Fruit fly (Drosophila melanogaster) whole organism, wandering third instar larva: ENCODE results near the gene CG14695.

Experiments used
- Abd-B ChIP-seq: fragments of >200 bp; optimal IDR thresholded peaks from 2 replicates; lab custom pipeline; 2017; ENCODE audit warnings: missing biosample characterization, missing genetic modification characterization
- CG32264 ChIP-seq: fragments of 200-800 bp; sonication (Bioruptor generic); optimal IDR thresholded peaks from 2 replicates; lab custom pipeline; 2016; ENCODE audit warnings: missing biosample characterization, missing genetic modification characterization
- CG9705 ChIP-seq: fragments of 200-800 bp; sonication (Bioruptor generic); optimal IDR thresholded peaks from 2 replicates; lab custom pipeline; 2018; ENCODE audit warnings: missing biosample characterization, mild to moderate bottlenecking, missing genetic modification characterization
- CrebA ChIP-seq: fragments of 200-800 bp; sonication (Bioruptor generic); optimal IDR thresholded peaks from 2 replicates; lab custom pipeline; 2016; ENCODE audit warnings: missing biosample characterization, mild to moderate bottlenecking, missing genetic modification characterization, borderline replicate concordance
- Dfd ChIP-seq: fragments of >200 bp; optimal IDR thresholded peaks from 2 replicates; lab custom pipeline; 2017; ENCODE audit warnings: missing biosample characterization, missing genetic modification characterization
- Dif ChIP-seq: fragments of 200-275, 200-300 bp; sonication (Bioruptor generic); optimal IDR thresholded peaks from 2 replicates; lab custom pipeline; 2018; ENCODE audit warnings: missing biosample characterization, missing genetic modification characterization; ENCODE audit not compliant: partially characterized antibody
- GATAd ChIP-seq: sonication (Bioruptor generic); optimal IDR thresholded peaks from 2 replicates; lab custom pipeline; 2016; ENCODE audit warnings: missing biosample characterization, missing genetic modification characterization
- HLH106 ChIP-seq: fragments of 200-800 bp; optimal IDR thresholded peaks from 3 replicates; lab custom pipeline; 2019; ENCODE audit warnings: missing biosample characterization, mild to moderate bottlenecking, missing genetic modification characterization, moderate library complexity
- Hnf4 ChIP-seq: fragments of 200-800 bp; sonication (Bioruptor generic); optimal IDR thresholded peaks from 2 replicates; lab custom pipeline; 2016; ENCODE audit warnings: missing biosample characterization, mild to moderate bottlenecking, missing genetic modification characterization
- Hr78 ChIP-seq: fragments of >200 bp; optimal IDR thresholded peaks from 2 replicates; lab custom pipeline; 2017; ENCODE audit warnings: missing biosample characterization, missing genetic modification characterization
- Hr83 ChIP-seq: fragments of 200-300 bp; sonication (Bioruptor generic); optimal IDR thresholded peaks from 2 replicates; lab custom pipeline; 2016; ENCODE audit warnings: missing biosample characterization, mild to moderate bottlenecking, missing genetic modification characterization, moderate library complexity; ENCODE audit not compliant: poor library complexity, severe bottlenecking
- Jra ChIP-seq: sonication (Bioruptor generic); optimal IDR thresholded peaks from 2 replicates; lab custom pipeline; 2016; ENCODE audit warnings: missing biosample characterization, missing genetic modification characterization
- Mio ChIP-seq: sonication (Bioruptor generic); optimal IDR thresholded peaks from 2 replicates; lab custom pipeline; 2016; ENCODE audit warnings: missing biosample characterization, missing genetic modification characterization
- N ChIP-seq: fragments of >200 bp; optimal IDR thresholded peaks from 2 replicates; lab custom pipeline; 2018; ENCODE audit warnings: missing biosample characterization, missing external identifiers, missing genetic modification characterization
- OdsH ChIP-seq: fragments of 200-800 bp; sonication (Bioruptor generic); optimal IDR thresholded peaks from 2 replicates; lab custom pipeline; 2016; ENCODE audit warnings: missing biosample characterization, mild to moderate bottlenecking, missing genetic modification characterization
- Rel ChIP-seq, 2 experiments: fragments of 200-800 bp; sonication (Bioruptor generic) in 1 of 2; optimal IDR thresholded peaks; 2 replicates in 1 of 2; 3 replicates in 1 of 2; lab custom pipeline; 2016 to 2019; ENCODE audit warnings: mild to moderate bottlenecking in 2 of 2, missing biosample characterization in 2 of 2, missing genetic modification characterization in 2 of 2, moderate library complexity in 1 of 2
- Sp1 ChIP-seq: fragments of 200-800 bp; sonication (Bioruptor generic); optimal IDR thresholded peaks from 3 replicates; lab custom pipeline; 2019; ENCODE audit warnings: missing biosample characterization, mild to moderate bottlenecking, missing genetic modification characterization, moderate library complexity
- Vsx2 ChIP-seq: fragments of 200-300, 225-300 bp; sonication (Bioruptor generic); optimal IDR thresholded peaks from 2 replicates; lab custom pipeline; 2018; ENCODE audit warnings: missing biosample characterization, missing genetic modification characterization; ENCODE audit not compliant: partially characterized antibody
- br ChIP-seq: fragments of 200-800 bp; sonication (Bioruptor generic); optimal IDR thresholded peaks from 2 replicates; lab custom pipeline; 2016; ENCODE audit warnings: missing biosample characterization, missing genetic modification characterization
- brk ChIP-seq: fragments of 200-800 bp; sonication (Bioruptor generic); optimal IDR thresholded peaks from 2 replicates; lab custom pipeline; 2016; ENCODE audit warnings: missing biosample characterization, mild to moderate bottlenecking, missing genetic modification characterization
- dl ChIP-seq, 2 experiments: fragments of 175-275, 200-275 bp in 1 of 2; fragments of 200-275 bp in 1 of 2; sonication (Bioruptor generic); optimal IDR thresholded peaks; lab custom pipeline; 2018; ENCODE audit warnings: mild to moderate bottlenecking in 2 of 2, missing biosample characterization in 2 of 2, missing genetic modification characterization in 2 of 2, moderate library complexity in 2 of 2; ENCODE audit not compliant: partially characterized antibody in 2 of 2, insufficient read depth in 1 of 2
- dmrt93B ChIP-seq: fragments of 200-800 bp; sonication (Bioruptor generic); optimal IDR thresholded peaks from 2 replicates; lab custom pipeline; 2018; ENCODE audit warnings: missing biosample characterization, mild to moderate bottlenecking, missing genetic modification characterization
- dsf ChIP-seq: sonication (Bioruptor generic); optimal IDR thresholded peaks from 2 replicates; lab custom pipeline; 2016; ENCODE audit warnings: missing biosample characterization, missing genetic modification characterization, borderline replicate concordance
- ey ChIP-seq: fragments of 200-800 bp; sonication (Bioruptor generic); optimal IDR thresholded peaks from 2 replicates; lab custom pipeline; 2016; ENCODE audit warnings: missing biosample characterization, missing genetic modification characterization
- foxo ChIP-seq, 2 experiments: fragments of 200-800 bp; sonication (Bioruptor generic); optimal IDR thresholded peaks; 2 replicates in 1 of 2; 3 replicates in 1 of 2; lab custom pipeline; 2016 to 2017; ENCODE audit warnings: missing biosample characterization in 2 of 2, missing genetic modification characterization in 2 of 2
- fru ChIP-seq: fragments of 200-800 bp; sonication (Bioruptor generic); optimal IDR thresholded peaks from 3 replicates; lab custom pipeline; 2016; ENCODE audit warnings: missing biosample characterization, mild to moderate bottlenecking, missing genetic modification characterization
- h ChIP-seq: fragments of 200-800 bp; sonication (Bioruptor generic); optimal IDR thresholded peaks from 3 replicates; lab custom pipeline; 2016; ENCODE audit warnings: missing biosample characterization, mild to moderate bottlenecking, missing genetic modification characterization
- jim ChIP-seq: fragments of 175-275, 200-325 bp; sonication (Bioruptor generic); optimal IDR thresholded peaks from 2 replicates; lab custom pipeline; 2016; ENCODE audit warnings: missing biosample characterization, mild to moderate bottlenecking, missing genetic modification characterization
- lola ChIP-seq: fragments of >200 bp; optimal IDR thresholded peaks from 2 replicates; lab custom pipeline; 2017; ENCODE audit warnings: missing biosample characterization, missing genetic modification characterization
- pan ChIP-seq: fragments of >200 bp; optimal IDR thresholded peaks from 2 replicates; lab custom pipeline; 2017
- psq ChIP-seq: fragments of 200-800 bp; sonication (Bioruptor generic); optimal IDR thresholded peaks from 3 replicates; lab custom pipeline; 2017; ENCODE audit warnings: missing biosample characterization, mild to moderate bottlenecking, missing genetic modification characterization, moderate library complexity
- rgr ChIP-seq: fragments of 200-800 bp; sonication (Bioruptor generic); optimal IDR thresholded peaks from 3 replicates; lab custom pipeline; 2016; ENCODE audit warnings: missing biosample characterization, mild to moderate bottlenecking, missing genetic modification characterization
- sage ChIP-seq: fragments of 200-800 bp; sonication (Bioruptor generic); optimal IDR thresholded peaks from 2 replicates; lab custom pipeline; 2016; ENCODE audit warnings: missing biosample characterization, mild to moderate bottlenecking, missing genetic modification characterization
- sv ChIP-seq: fragments of 200-800 bp; sonication (Bioruptor generic); optimal IDR thresholded peaks from 3 replicates; lab custom pipeline; 2016; ENCODE audit warnings: missing biosample characterization, missing genetic modification characterization
- tai ChIP-seq: sonication (Bioruptor generic); optimal IDR thresholded peaks from 2 replicates; lab custom pipeline; 2016; ENCODE audit warnings: missing biosample characterization, missing genetic modification characterization
- usp ChIP-seq: fragments of >200 bp; optimal IDR thresholded peaks from 2 replicates; lab custom pipeline; 2017; ENCODE audit warnings: missing biosample characterization, missing genetic modification characterization
- woc ChIP-seq: sonication (Bioruptor generic); optimal IDR thresholded peaks from 2 replicates; lab custom pipeline; 2016; ENCODE audit warnings: missing biosample characterization, mild to moderate bottlenecking, missing genetic modification characterization

The CG14695 gene

dm6 chr3R:10881824-10882559 is 2.9 kb upstream of the CG14695 start, which contains the start of gene Tpc1 (continued):
- TF ChIP-seq dl (GFP tag; optimal IDR thresholded peaks at IDR 0.05; lab: Kevin White, UChicago; ENCODE audit: insufficient read depth in 1 of 2, partially characterized antibody in 2 of 2): no peak
- no peak for TF ChIP-seq dmrt93B

dm6 chr3R:10878628-10879027 is 491 bp downstream of the CG14695 start:
- no peak for TF ChIP-seq rgr
- no peak for TF ChIP-seq sv (GFP tag; lab: Kevin White, UChicago)
- no peak for TF ChIP-seq CrebA (GFP tag; lab: Kevin White, UChicago)
- no peak for TF ChIP-seq CG9705 (GFP tag; lab: Kevin White, UChicago)
- TF ChIP-seq dsf (GFP tag; lab: Kevin White, UChicago): no peak
- TF ChIP-seq dl (GFP tag; optimal IDR thresholded peaks at IDR 0.05; lab: Kevin White, UChicago; ENCODE audit: insufficient read depth in 1 of 2, partially characterized antibody in 2 of 2): no peak
- no peak for TF ChIP-seq Abd-B (GFP tag; lab: Kevin White, UChicago)
- TF ChIP-seq foxo (GFP tag; optimal IDR thresholded peaks at IDR 0.05; lab: Kevin White, UChicago): no peak
- no peak for TF ChIP-seq Jra
- TF ChIP-seq, all 38 proteins: peak for 0

- TF ChIP-seq pan (lab: Kevin White, UChicago) (no peak), br (GFP tag; lab: Kevin White, UChicago) (no peak), ey (GFP tag; lab: Kevin White, UChicago) (no peak), Rel (GFP tag; optimal IDR thresholded peaks at IDR 0.05; lab: Kevin White, UChicago) (no peak), Rel (tag; optimal IDR thresholded peaks at IDR 0.05; lab: Kevin White, UChicago) (no peak), Hnf4 (no peak), OdsH (no peak), usp (GFP tag; lab: Kevin White, UChicago) (no peak)
- TF ChIP-seq, all 38 proteins: peak for 0
Measured at dm6 chr3R:10877808-10878207, 1.3 kb downstream of the CG14695 start.

dm6 chr3R:10875515-10876434 is 3.3 kb downstream of the CG14695 start, which contains the start of gene Sodh2:
Gene Sodh2 (plus strand): TSS chr3R:10876384.
- TF ChIP-seq Sp1: peak; percentile 91
- peak; percentile 58 for TF ChIP-seq Rel (GFP tag; optimal IDR thresholded peaks at IDR 0.05; lab: Kevin White, UChicago)
- TF ChIP-seq Rel (tag; optimal IDR thresholded peaks at IDR 0.05; lab: Kevin White, UChicago): peak; percentile 74
- no peak for TF ChIP-seq Vsx2
- peak; percentile 46 for TF ChIP-seq woc (GFP tag; lab: Kevin White, UChicago)
- TF ChIP-seq Mio (GFP tag; lab: Kevin White, UChicago): peak; percentile 7
- TF ChIP-seq psq (GFP tag; lab: Kevin White, UChicago): peak; percentile 83
- no peak for TF ChIP-seq Abd-B (GFP tag; lab: Kevin White, UChicago)
- peak; percentile 51 for TF ChIP-seq dmrt93B
- TF ChIP-seq Dif (GFP tag; lab: Kevin White, UChicago): no peak
- peak; percentile 36 for TF ChIP-seq GATAd (GFP tag; lab: Kevin White, UChicago)
- TF ChIP-seq Hnf4: peak; percentile 65
- no peak for TF ChIP-seq sv (GFP tag; lab: Kevin White, UChicago)
- no peak for TF ChIP-seq usp (GFP tag; lab: Kevin White, UChicago)
- TF ChIP-seq Hr83 (GFP tag; lab: Kevin White, UChicago): peak; percentile 98
- peak; percentile 85 for TF ChIP-seq h
- TF ChIP-seq tai (GFP tag; lab: Kevin White, UChicago): no peak
- TF ChIP-seq ey (GFP tag; lab: Kevin White, UChicago): peak; percentile 55
- no peak for TF ChIP-seq Dfd
- TF ChIP-seq sage (GFP tag; lab: Kevin White, UChicago): peak; percentile 64
- TF ChIP-seq rgr: peak; percentile 88
- no peak for TF ChIP-seq Hr78 (GFP tag; lab: Kevin White, UChicago)
- peak; percentile 65 for TF ChIP-seq CG9705 (GFP tag; lab: Kevin White, UChicago)
- TF ChIP-seq HLH106 (tag; lab: Kevin White, UChicago): peak; percentile 86
- peak; percentile 23 for TF ChIP-seq Jra
- TF ChIP-seq foxo (GFP tag; optimal IDR thresholded peaks at IDR 0.05; lab: Kevin White, UChicago): peak in 1 of 2 experiments; percentile 87
- TF ChIP-seq dsf (GFP tag; lab: Kevin White, UChicago): no peak
- TF ChIP-seq brk (GFP tag; lab: Kevin White, UChicago): peak; percentile 67
- no peak for TF ChIP-seq dl (GFP tag; optimal IDR thresholded peaks at IDR 0.05; lab: Kevin White, UChicago; ENCODE audit: insufficient read depth in 1 of 2, partially characterized antibody in 2 of 2)
- TF ChIP-seq OdsH: peak; percentile 86
- TF ChIP-seq jim (GFP tag; lab: Kevin White, UChicago): no peak
- TF ChIP-seq CG32264 (GFP tag; lab: Kevin White, UChicago): peak; percentile 17
- TF ChIP-seq fru (GFP tag; lab: Kevin White, UChicago): peak; percentile 70
- TF ChIP-seq N (GFP tag; lab: Kevin White, UChicago): no peak
- TF ChIP-seq CrebA (GFP tag; lab: Kevin White, UChicago): no peak
- TF ChIP-seq lola (GFP tag; lab: Kevin White, UChicago): no peak
- TF ChIP-seq pan (lab: Kevin White, UChicago): no peak
